Worm (Caenorhabditis elegans): Measurements from ENCODE around the gene C49C8.5.

C49C8.5 gene

ce11 chrIV:8617047-8617446 lies 36.4 kb downstream of the C49C8.5 start, which contains the start of the genes F42A9.7 and F42A9.3:
F42A9.7 (minus strand) TSS chrIV:8617147.
F42A9.3 (plus strand) TSS chrIV:8617260.
- no peak for TF ChIP-seq mep-1 (tag; optimal IDR thresholded peaks at IDR 0.05)
- no peak for TF ChIP-seq pag-3 (tag; optimal IDR thresholded peaks at IDR 0.05; ENCODE audit: borderline replicate concordance, insufficient read depth)
- no peak for TF ChIP-seq ceh-63 (GFP tag; optimal IDR thresholded peaks at IDR 0.05)
- no peak for TF ChIP-seq tlp-1 (tag; optimal IDR thresholded peaks at IDR 0.05)
- no peak for TF ChIP-seq ama-1 (optimal IDR thresholded peaks at IDR 0.05)
- TF ChIP-seq fos-1 (tag; optimal IDR thresholded peaks at IDR 0.05): no peak
- no peak for TF ChIP-seq mab-9 (GFP tag; IDR thresholded peaks at IDR 0.05)
- no peak for TF ChIP-seq sox-4 (tag; optimal IDR thresholded peaks at IDR 0.05)
- TF ChIP-seq skn-1 (tag; optimal IDR thresholded peaks at IDR 0.05): no peak
- TF ChIP-seq jun-1 (tag; optimal IDR thresholded peaks at IDR 0.05): no peak
- TF ChIP-seq pqm-1 (tag; optimal IDR thresholded peaks at IDR 0.05): no peak
- no peak for TF ChIP-seq nhr-237 (tag; optimal IDR thresholded peaks at IDR 0.05)
- TF ChIP-seq C16A3.4 (tag; optimal IDR thresholded peaks at IDR 0.05): no peak
- no peak for TF ChIP-seq xbp-1 (tag; optimal IDR thresholded peaks at IDR 0.05)
- no peak for TF ChIP-seq nhr-11 (tag; optimal IDR thresholded peaks at IDR 0.05)
- no peak for TF ChIP-seq mef-2 (tag; optimal IDR thresholded peaks at IDR 0.05)
- TF ChIP-seq unc-86 (tag; optimal IDR thresholded peaks at IDR 0.05): no peak
- TF ChIP-seq zip-4 (GFP tag; optimal IDR thresholded peaks at IDR 0.05): no peak

- TF ChIP-seq nhr-28 (tag; optimal IDR thresholded peaks at IDR 0.05) (no peak), unc-86 (tag; optimal IDR thresholded peaks at IDR 0.05) (no peak), nhr-11 (tag; optimal IDR thresholded peaks at IDR 0.05) (no peak), unc-98 (GFP tag; IDR thresholded peaks at IDR 0.05) (no peak), ama-1 (optimal IDR thresholded peaks at IDR 0.05) (no peak), mef-2 (tag; optimal IDR thresholded peaks at IDR 0.05) (no peak), nhr-76 (tag; optimal IDR thresholded peaks at IDR 0.05) (no peak), lin-13 (GFP tag; optimal IDR thresholded peaks at IDR 0.05) (no peak), rnt-1 (tag; optimal IDR thresholded peaks at IDR 0.05) (no peak), zag-1 (tag; optimal IDR thresholded peaks at IDR 0.05) (no peak), snu-23 (GFP tag; optimal IDR thresholded peaks at IDR 0.05) (no peak)
Observed at ce11 chrIV:8615314-8615713, 38.1 kb downstream of the C49C8.5 start.

ce11 chrIV:8614680-8615079 lies 38.8 kb downstream of the C49C8.5 start, which contains the start of gene cyp-33E3:
cyp-33E3 (plus strand) TSS chrIV:8614995.
- peak; percentile 24 for TF ChIP-seq lin-14 (GFP tag; optimal IDR thresholded peaks at IDR 0.05)
- TF ChIP-seq egl-13 (tag; optimal IDR thresholded peaks at IDR 0.05): no peak
- no peak for TF ChIP-seq efl-1 (optimal IDR thresholded peaks at IDR 0.05)
- peak in 1 of 2 experiments; percentile 11 for TF ChIP-seq efl-1 (GFP tag; optimal IDR thresholded peaks at IDR 0.05 in 1 of 2)

ce11 chrIV:8611886-8612542 lies 41.5 kb downstream of the C49C8.5 start, which contains the start of the genes F42A9.17 and cyp-33E2:
F42A9.17 (minus strand) TSS chrIV:8611936.
cyp-33E2 (plus strand) TSS chrIV:8612334.
- TF ChIP-seq elt-2 (tag; optimal IDR thresholded peaks at IDR 0.05): peak; percentile 60
- TF ChIP-seq snu-23 (GFP tag; optimal IDR thresholded peaks at IDR 0.05): no peak
- no peak for TF ChIP-seq mdl-1 (tag; optimal IDR thresholded peaks at IDR 0.05)
- peak; percentile 64 for TF ChIP-seq lin-14 (GFP tag; optimal IDR thresholded peaks at IDR 0.05)

DNA sequence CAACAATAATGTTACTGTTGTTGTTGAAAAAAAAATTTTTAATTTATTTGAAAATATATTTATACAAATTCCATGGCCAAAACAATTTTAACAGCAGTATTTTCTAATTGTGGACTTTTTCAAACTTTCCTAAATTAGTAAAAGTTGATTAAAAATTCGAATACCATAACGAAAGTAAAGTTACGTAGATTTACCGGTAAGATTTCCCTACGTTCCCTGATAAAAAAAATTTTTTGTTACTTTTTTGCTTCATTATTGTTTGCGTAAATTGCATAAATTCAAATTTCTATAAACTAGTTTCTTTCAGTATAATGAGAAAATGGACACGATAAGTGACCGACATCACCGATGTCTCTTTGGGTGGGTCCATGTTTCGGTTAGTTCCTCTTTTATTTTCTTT lies 44.5 kb downstream of the C49C8.5 start, which contains the start of gene F42A9.6:
F42A9.6 (plus strand) TSS at position 301 of the 400 bp plus-strand sequence.
- no peak for TF ChIP-seq mep-1 (tag; optimal IDR thresholded peaks at IDR 0.05)
- no peak for TF ChIP-seq nhr-20 (tag; optimal IDR thresholded peaks at IDR 0.05)
- TF ChIP-seq egl-13 (tag; optimal IDR thresholded peaks at IDR 0.05): no peak
- TF ChIP-seq ceh-82 (tag; optimal IDR thresholded peaks at IDR 0.05): no peak
- no peak for TF ChIP-seq fkh-8 (tag; optimal IDR thresholded peaks at IDR 0.05)
- TF ChIP-seq unc-30 (tag; optimal IDR thresholded peaks at IDR 0.05): no peak
- no peak for TF ChIP-seq xbp-1 (tag; optimal IDR thresholded peaks at IDR 0.05)
- no peak for TF ChIP-seq unc-86 (tag; optimal IDR thresholded peaks at IDR 0.05)
- TF ChIP-seq lir-3 (tag; optimal IDR thresholded peaks at IDR 0.05; ENCODE audit: poor library complexity): no peak
- no peak for TF ChIP-seq swsn-7 (tag; optimal IDR thresholded peaks at IDR 0.05)

All from whole organism, L1 larva.